Worm (Caenorhabditis elegans) whole organism, L1 larva: ENCODE results near the gene gem-1.
A peak's percentile ranks its signal among the peaks of the same experiment; 100 is the strongest.

ENCODE experiments used
- C04F5.9 ChIP-seq: sonication (generic microtip); optimal IDR thresholded peaks from 2 replicates; lab custom pipeline; 2016; ENCODE audit warnings: missing genetic modification characterization, missing compliant biosample characterization
- C34B4.2 ChIP-seq: sonication (generic microtip); optimal IDR thresholded peaks from 2 replicates; lab custom pipeline; 2017; ENCODE audit warnings: mild to moderate bottlenecking, missing genetic modification characterization, missing compliant biosample characterization
- Y116A8C.19 ChIP-seq: sonication (generic microtip); optimal IDR thresholded peaks from 2 replicates; lab custom pipeline; 2016; ENCODE audit warnings: missing compliant biosample characterization, missing genetic modification characterization, borderline replicate concordance
- blmp-1 ChIP-seq: fragments of 150-350 bp; optimal IDR thresholded peaks from 2 replicates; lab custom pipeline; 2014; ENCODE audit warnings: missing biosample characterization, missing genetic modification characterization
- ceh-63 ChIP-seq: fragments of 200-800 bp; sonication (Bioruptor generic); optimal IDR thresholded peaks from 2 replicates; lab custom pipeline; 2018; ENCODE audit warnings: mild to moderate bottlenecking, missing genetic modification characterization, missing compliant biosample characterization
- ceh-82 ChIP-seq, 3 experiments: fragments of 150-350 bp in 1 of 3; sonication (generic microtip) in 2 of 3; optimal IDR thresholded peaks; 2 replicates each; lab custom pipeline; 2014 to 2017; ENCODE audit warnings: missing biosample characterization in 3 of 3, missing genetic modification characterization in 3 of 3
- efl-1 ChIP-seq, 4 experiments: fragments of 150-350 bp; optimal IDR thresholded peaks in 3 of 4; peaks in 1 of 4; 1 replicate in 1 of 4; 2 replicates in 3 of 4; lab custom pipeline; 2014; ENCODE audit warnings: missing biosample characterization in 2 of 4, missing genetic modification characterization in 2 of 4, missing genetic modification reagents in 2 of 4
- efl-3 ChIP-seq: fragments of 200-800 bp; sonication (Bioruptor generic); optimal IDR thresholded peaks from 2 replicates; lab custom pipeline; 2018; ENCODE audit warnings: mild to moderate bottlenecking, missing genetic modification characterization, missing compliant biosample characterization
- elt-2 ChIP-seq: sonication (generic microtip); optimal IDR thresholded peaks from 2 replicates; lab custom pipeline; 2016; ENCODE audit warnings: missing genetic modification characterization, mild to moderate bottlenecking, inconsistent platforms, missing compliant biosample characterization, missing genetic modification reagents
- hlh-17 ChIP-seq: fragments of 200-800 bp; sonication (Bioruptor generic); optimal IDR thresholded peaks from 2 replicates; lab custom pipeline; 2018; ENCODE audit warnings: missing genetic modification characterization, mild to moderate bottlenecking, missing compliant biosample characterization, moderate library complexity, borderline replicate concordance
- irx-1 ChIP-seq: sonication (generic microtip); optimal IDR thresholded peaks from 2 replicates; lab custom pipeline; 2016; ENCODE audit warnings: missing genetic modification characterization, missing compliant biosample characterization
- isw-1 ChIP-seq: fragments of 200-800 bp; sonication (Bioruptor generic); IDR thresholded peaks from 2 replicates; pipeline ENCODE4 v1.3.6; 2022; ENCODE audit warnings: missing genetic modification characterization, missing compliant biosample characterization
- lin-14 ChIP-seq: fragments of 200-800 bp; sonication (Bioruptor generic); optimal IDR thresholded peaks from 2 replicates; lab custom pipeline; 2018; ENCODE audit warnings: mild to moderate bottlenecking, missing genetic modification characterization, moderate library complexity, missing compliant biosample characterization
- lin-39 ChIP-seq: fragments of 150-350 bp; optimal IDR thresholded peaks from 2 replicates; lab custom pipeline; 2014; ENCODE audit warnings: missing biosample characterization, missing genetic modification reagents, missing genetic modification characterization
- mep-1 ChIP-seq: fragments of 150-350 bp; optimal IDR thresholded peaks from 2 replicates; lab custom pipeline; 2014; ENCODE audit warnings: missing biosample characterization, missing genetic modification characterization
- nhr-19 ChIP-seq: fragments of 200-800 bp; sonication (Bioruptor generic); conservative IDR thresholded peaks from 2 replicates; pipeline ENCODE4 v1.3.6; 2022; ENCODE audit warnings: missing genetic modification characterization, missing compliant biosample characterization
- nhr-20 ChIP-seq: sonication (generic microtip); optimal IDR thresholded peaks from 2 replicates; lab custom pipeline; 2016; ENCODE audit warnings: mild to moderate bottlenecking, missing genetic modification characterization, missing compliant biosample characterization
- nhr-237 ChIP-seq: fragments of 150-350 bp; optimal IDR thresholded peaks from 2 replicates; lab custom pipeline; 2014; ENCODE audit warnings: missing biosample characterization, missing genetic modification characterization
- nhr-28 ChIP-seq: fragments of 150-350 bp; optimal IDR thresholded peaks from 2 replicates; lab custom pipeline; 2014; ENCODE audit warnings: missing biosample characterization, missing genetic modification characterization
- nhr-47 ChIP-seq: sonication (generic microtip); optimal IDR thresholded peaks from 2 replicates; lab custom pipeline; 2016; ENCODE audit warnings: mild to moderate bottlenecking, missing genetic modification characterization, moderate library complexity, missing compliant biosample characterization
- nhr-71 ChIP-seq: sonication (generic microtip); optimal IDR thresholded peaks from 2 replicates; lab custom pipeline; 2016; ENCODE audit warnings: mild to moderate bottlenecking, missing genetic modification characterization, moderate library complexity, missing compliant biosample characterization
- nhr-77 ChIP-seq: fragments of 150-350 bp; optimal IDR thresholded peaks from 2 replicates; lab custom pipeline; 2014; ENCODE audit warnings: missing biosample characterization, missing genetic modification characterization
- nhr-84 ChIP-seq: sonication (generic microtip); optimal IDR thresholded peaks from 2 replicates; lab custom pipeline; 2017; ENCODE audit warnings: missing biosample characterization, missing genetic modification characterization
- nhr-85 ChIP-seq: sonication (generic microtip); peaks from one replicate; lab custom pipeline; 2016; ENCODE audit warnings: missing genetic modification characterization, inconsistent platforms, missing compliant biosample characterization
- rnt-1 ChIP-seq: sonication (generic microtip); optimal IDR thresholded peaks from 2 replicates; lab custom pipeline; 2016; ENCODE audit warnings: mild to moderate bottlenecking, missing genetic modification characterization, moderate library complexity, missing compliant biosample characterization
- snpc-4 ChIP-seq: fragments of 150-350 bp; optimal IDR thresholded peaks from 2 replicates; lab custom pipeline; 2014; ENCODE audit warnings: missing biosample characterization, missing genetic modification characterization
- snu-23 ChIP-seq: sonication (generic microtip); optimal IDR thresholded peaks from 2 replicates; lab custom pipeline; 2016; ENCODE audit warnings: missing genetic modification characterization, missing compliant biosample characterization
- sptf-1 ChIP-seq: fragments of 150-350 bp; optimal IDR thresholded peaks from 2 replicates; lab custom pipeline; 2014; ENCODE audit warnings: missing biosample characterization, missing genetic modification characterization
- tbx-2 ChIP-seq: sonication (generic microtip); optimal IDR thresholded peaks from 2 replicates; lab custom pipeline; 2016; ENCODE audit warnings: missing genetic modification characterization, missing compliant biosample characterization
- tlp-1 ChIP-seq: fragments of 150-350 bp; optimal IDR thresholded peaks from 2 replicates; lab custom pipeline; 2014; ENCODE audit warnings: missing biosample characterization, missing genetic modification characterization
- unc-98 ChIP-seq: fragments of 200-800 bp; sonication (Bioruptor generic); IDR thresholded peaks from 2 replicates; pipeline ENCODE4 v1.3.6; 2022; ENCODE audit warnings: missing genetic modification characterization, missing compliant biosample characterization
- xbp-1 ChIP-seq: sonication (generic microtip); optimal IDR thresholded peaks from 2 replicates; lab custom pipeline; 2016; ENCODE audit warnings: missing genetic modification characterization, missing compliant biosample characterization
- zag-1 ChIP-seq: fragments of 150-350 bp; optimal IDR thresholded peaks from 2 replicates; lab custom pipeline; 2014; ENCODE audit warnings: missing biosample characterization, missing genetic modification characterization
- ztf-11 ChIP-seq, 2 experiments: sonication (generic microtip); optimal IDR thresholded peaks; 2 replicates each; lab custom pipeline; 2016 to 2017; ENCODE audit warnings: missing genetic modification characterization in 2 of 2, missing biosample characterization in 1 of 2, missing compliant biosample characterization in 1 of 2

The gem-1 gene

DNA sequence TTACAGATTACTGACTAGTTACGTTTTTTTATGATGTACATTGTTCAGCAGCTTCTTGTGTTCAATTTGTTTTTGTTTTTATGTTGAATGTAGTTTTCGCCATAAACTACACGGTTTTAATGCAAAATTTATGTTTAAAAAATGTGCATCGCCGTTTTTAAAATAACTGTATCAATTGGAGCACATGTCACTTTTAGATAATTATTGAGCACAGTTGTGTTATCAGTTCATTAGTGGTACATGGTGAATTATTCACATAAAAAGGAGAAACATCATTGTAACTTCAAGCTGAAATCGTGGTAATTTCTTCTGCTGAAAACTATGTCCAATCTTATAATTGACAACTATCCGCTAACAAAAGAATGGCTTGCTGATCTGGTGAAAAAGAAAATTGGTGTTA is 35.5 kb upstream of the gem-1 start:
- TF ChIP-seq elt-2 (peak; percentile 40), efl-1 (optimal IDR thresholded peaks at IDR 0.05; lab: Kevin White, UChicago) (no peak), efl-1 (GFP tag; optimal IDR thresholded peaks at IDR 0.05 in 1 of 2; lab: Kevin White, UChicago) (peak in 1 of 2 experiments; percentile 8), ztf-11 (tag; optimal IDR thresholded peaks at IDR 0.05; lab: Kevin White, UChicago) (no peak)

DNA sequence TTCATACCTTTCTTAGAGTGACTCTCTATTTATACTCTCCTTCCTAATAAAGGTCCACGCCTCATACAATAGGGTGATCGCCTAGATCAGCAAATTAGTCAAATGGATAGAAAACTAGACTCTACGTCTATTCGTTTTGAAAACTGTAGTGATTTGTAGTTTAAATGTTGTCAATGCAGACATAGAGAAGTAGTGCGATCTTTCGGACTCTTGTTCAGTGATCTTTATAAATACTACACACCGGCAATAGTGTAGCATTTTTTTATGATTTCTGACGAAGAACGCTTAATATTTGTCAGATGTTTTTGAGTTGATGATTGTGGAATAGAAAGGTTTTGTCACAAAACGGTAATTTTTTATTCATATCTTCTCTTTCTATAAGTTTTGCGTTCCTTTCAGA is 34.5 kb upstream of the gem-1 start:
- no peak for TF ChIP-seq nhr-28
- no peak for TF ChIP-seq nhr-71
- no peak for TF ChIP-seq nhr-47 (tag; lab: Kevin White, UChicago)
- no peak for TF ChIP-seq unc-98
- no peak for TF ChIP-seq mep-1 (tag; lab: Kevin White, UChicago)
- TF ChIP-seq C04F5.9 (tag; lab: Kevin White, UChicago): no peak
- TF ChIP-seq irx-1 (tag; lab: Kevin White, UChicago): no peak
- TF ChIP-seq snu-23 (GFP tag; lab: Kevin White, UChicago): peak; percentile 4
- TF ChIP-seq nhr-20 (tag; lab: Kevin White, UChicago): peak; percentile 71
- TF ChIP-seq efl-3 (GFP tag; lab: Kevin White, UChicago): no peak
- TF ChIP-seq, all 84 proteins: peak for 2

DNA sequence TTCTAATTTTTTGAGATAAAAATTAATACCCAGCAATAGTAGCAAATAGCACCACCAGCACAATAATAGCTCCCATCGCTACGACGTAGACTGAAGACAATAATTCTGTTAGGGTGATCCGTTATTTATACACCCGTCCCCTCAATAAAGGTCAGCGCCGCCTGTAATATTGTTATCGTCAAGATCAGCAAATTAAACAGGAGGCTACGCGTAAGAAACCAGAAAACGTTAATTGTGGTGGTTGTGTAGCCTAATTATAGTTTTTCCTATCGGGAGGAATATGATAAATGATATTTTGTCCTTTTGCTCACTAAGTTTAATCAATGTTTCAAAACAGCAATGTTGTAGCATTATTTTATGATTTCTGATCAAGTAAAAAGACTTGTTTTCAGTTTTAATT is 32.8 kb upstream of the gem-1 start, which contains the start of the genes cyp-13B1 and C29F7.1:
Gene cyp-13B1 (minus strand): TSS at position 101 of the 400 bp plus-strand sequence.
Gene C29F7.1 (plus strand): TSS at position 394 of the 400 bp plus-strand sequence.
- TF ChIP-seq lin-14 (peak; percentile 35), elt-2 (peak; percentile 15), nhr-85 (tag; lab: Kevin White, UChicago) (peak; percentile 23), nhr-20 (tag; lab: Kevin White, UChicago) (peak; percentile 46), Y116A8C.19 (tag; lab: Kevin White, UChicago) (no peak), nhr-19 (GFP tag; lab: Robert Waterston, UW) (0 out of 2 replicates have a peak, but pooled peaks have one; percentile 18), C34B4.2 (tag; lab: Kevin White, UChicago) (no peak), lin-39 (no peak), nhr-71 (peak; percentile 1)

DNA sequence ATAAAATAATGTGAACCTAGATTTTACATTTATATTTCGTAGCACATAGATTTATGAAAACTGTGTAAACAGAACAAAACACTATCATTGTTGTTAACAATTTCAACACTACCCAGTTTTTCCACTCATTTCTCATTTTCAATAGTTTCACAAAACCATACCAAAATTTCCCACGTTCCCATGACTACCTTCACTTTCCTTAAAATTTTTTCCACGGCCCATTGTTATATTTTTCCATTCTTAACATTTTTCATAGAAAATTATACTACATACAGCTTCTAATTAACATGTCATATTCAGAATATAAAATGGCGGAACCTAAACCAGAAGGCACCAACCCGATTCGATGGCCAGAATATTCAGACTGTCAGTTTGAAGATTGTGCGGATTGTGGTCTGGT is 25.0 kb upstream of the gem-1 start, which contains the start of gene F02C12.1:
Gene F02C12.1 (plus strand): TSS at position 301 of the 400 bp plus-strand sequence.
- TF ChIP-seq xbp-1 (tag; lab: Kevin White, UChicago) (no peak), ceh-63 (GFP tag; lab: Kevin White, UChicago) (no peak), tlp-1 (tag; lab: Kevin White, UChicago) (no peak), nhr-47 (tag; lab: Kevin White, UChicago) (no peak), sptf-1 (tag; lab: Kevin White, UChicago) (no peak), Y116A8C.19 (tag; lab: Kevin White, UChicago) (no peak), zag-1 (no peak), mep-1 (tag; lab: Kevin White, UChicago) (no peak), isw-1 (GFP tag; lab: Robert Waterston, UW) (no peak), ceh-82 (tag; optimal IDR thresholded peaks at IDR 0.05; lab: Kevin White, UChicago) (no peak), snpc-4 (no peak)

DNA sequence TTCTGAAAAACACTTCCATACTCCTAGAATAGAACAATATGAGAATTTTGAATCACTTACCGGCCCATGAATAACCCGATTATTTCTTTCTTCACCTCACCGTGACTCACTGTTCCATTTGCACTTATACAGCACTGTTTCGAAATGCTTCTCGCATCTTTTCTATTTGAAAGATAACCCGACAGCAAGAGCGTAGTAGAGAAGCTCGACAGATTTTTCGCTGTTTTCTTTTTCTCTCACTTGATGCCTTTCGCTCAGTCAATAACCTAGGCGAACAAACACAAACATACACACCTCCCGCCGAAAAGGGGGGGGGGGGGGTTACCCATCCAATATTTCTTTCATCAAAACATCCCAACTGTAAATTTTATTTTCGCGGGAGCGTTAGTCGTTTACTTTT is 24.5 kb upstream of the gem-1 start:
- TF ChIP-seq rnt-1 (tag; lab: Kevin White, UChicago): peak; percentile 4
- peak; percentile 4 for TF ChIP-seq snu-23 (GFP tag; lab: Kevin White, UChicago)
- no peak for TF ChIP-seq nhr-237 (tag; lab: Kevin White, UChicago)
- TF ChIP-seq nhr-84: no peak
- peak; percentile 40 for TF ChIP-seq nhr-77 (tag; lab: Kevin White, UChicago)
- peak in 1 of 2 experiments; percentile 4 for TF ChIP-seq efl-1 (optimal IDR thresholded peaks at IDR 0.05; lab: Kevin White, UChicago)
- TF ChIP-seq efl-1 (GFP tag; optimal IDR thresholded peaks at IDR 0.05 in 1 of 2; lab: Kevin White, UChicago): peak in 1 of 2 experiments; percentile 15
- TF ChIP-seq elt-2: peak; percentile 4
- TF ChIP-seq hlh-17 (GFP tag; lab: Kevin White, UChicago): no peak
- TF ChIP-seq lin-14: peak; percentile 42
- TF ChIP-seq tbx-2: no peak
- peak; percentile 68 for TF ChIP-seq blmp-1 (tag; lab: Kevin White, UChicago)
- peak; percentile 35 for TF ChIP-seq nhr-20 (tag; lab: Kevin White, UChicago)
